Fruit fly (Drosophila melanogaster) whole organism: Measurements from ENCODE around the gene velo.

Experiments
- pan ChIP-seq: fragments of >200 bp; optimal IDR thresholded peaks from 2 replicates; lab custom pipeline; 2017
- psq ChIP-seq: fragments of >200 bp; optimal IDR thresholded peaks from 2 replicates; lab custom pipeline; 2017

DNA sequence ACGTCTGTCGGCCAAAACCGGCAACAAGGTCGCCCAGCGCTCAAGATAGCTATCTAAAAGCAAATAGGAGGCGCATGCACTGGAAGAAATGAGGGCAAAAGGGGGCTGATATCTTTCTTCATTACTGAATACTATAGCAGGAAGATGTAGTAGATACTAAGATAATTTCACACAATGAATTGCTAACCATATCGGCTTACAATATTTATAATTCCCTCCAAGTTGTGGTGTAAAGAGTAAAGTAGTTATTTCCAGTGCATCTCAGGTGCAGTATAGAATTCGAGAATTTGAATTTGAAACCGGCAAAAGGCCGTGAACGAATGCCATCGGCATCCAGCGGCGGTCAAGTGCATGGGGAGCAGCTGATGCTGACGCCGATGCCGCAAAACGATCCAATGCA, 47.0 kb upstream of the velo start:
- no peak for TF ChIP-seq psq (lab: Kevin White, UChicago)
- TF ChIP-seq pan (lab: Kevin White, UChicago): no peak
